1 fruit fly cellular context compared by ENCODE assay signal in genomic region chr3L:15305036-15305613, dm6.
TF ChIP-seq lines count a peak whose summit lies in the region.

No protein-coding gene starts in this region.

TF ChIP-seq in whole organism, embryonic, 481 proteins besides CTCF, POLR2A, EP300 and RAD21 (continued from another document and continues in another):
- no peak for TF ChIP-seq CG12299 (tag; optimal IDR thresholded peaks at IDR 0.05; lab: Kevin White, UChicago)
- TF ChIP-seq GATAe (GFP tag; conservative IDR thresholded peaks at IDR 0.05; lab: Robert Waterston, UW): peak; percentile 31
- no peak for TF ChIP-seq Ssrp (tag; optimal IDR thresholded peaks at IDR 0.05; lab: Kevin White, UChicago)
- peak; percentile 12 for TF ChIP-seq sd (tag; optimal IDR thresholded peaks at IDR 0.05; lab: Kevin White, UChicago)
- peak; percentile 40; the same call in 1 of the 2 replicates for TF ChIP-seq crol (GFP tag; IDR thresholded peaks at IDR 0.05; lab: Robert Waterston, UW)
- no peak for TF ChIP-seq otp (GFP tag; IDR thresholded peaks at IDR 0.05; lab: Robert Waterston, UW)
- no peak for TF ChIP-seq CG4404 (GFP tag; IDR thresholded peaks at IDR 0.05; lab: Robert Waterston, UW)
- no peak for TF ChIP-seq D (optimal IDR thresholded peaks at IDR 0.05; lab: Kevin White, UChicago)
- TF ChIP-seq D (GFP tag; optimal IDR thresholded peaks at IDR 0.05; lab: Kevin White, UChicago): no peak
- TF ChIP-seq HLHmδ (GFP tag; optimal IDR thresholded peaks at IDR 0.05; lab: Kevin White, UChicago): no peak
- no peak for TF ChIP-seq CG6175 (GFP tag; IDR thresholded peaks at IDR 0.05; lab: Robert Waterston, UW)
- TF ChIP-seq CG18764 (GFP tag; optimal IDR thresholded peaks at IDR 0.05; lab: Kevin White, UChicago): no peak
- TF ChIP-seq ato (GFP tag; IDR thresholded peaks at IDR 0.05; lab: Robert Waterston, UW; ENCODE audit: partially characterized antibody): no peak
- no peak for TF ChIP-seq CG7987 (GFP tag; optimal IDR thresholded peaks at IDR 0.05; lab: Kevin White, UChicago)
- no peak for TF ChIP-seq Fer1 (GFP tag; optimal IDR thresholded peaks at IDR 0.05; lab: Kevin White, UChicago)
- no peak for TF ChIP-seq MESR4 (GFP tag; optimal IDR thresholded peaks at IDR 0.05; lab: Kevin White, UChicago)
- TF ChIP-seq mld (GFP tag; IDR thresholded peaks at IDR 0.05; lab: Robert Waterston, UW; ENCODE audit: partially characterized antibody): no peak
- TF ChIP-seq CG11504 (tag; optimal IDR thresholded peaks at IDR 0.05; lab: Kevin White, UChicago): peak; percentile 31
- TF ChIP-seq CG10267 (tag; optimal IDR thresholded peaks at IDR 0.05; lab: Kevin White, UChicago): peak; percentile 11
- TF ChIP-seq CHES-1-like (GFP tag; optimal IDR thresholded peaks at IDR 0.05; lab: Kevin White, UChicago): no peak
- TF ChIP-seq ssp (GFP tag; IDR thresholded peaks at IDR 0.05; lab: Robert Waterston, UW): no peak
- no peak for TF ChIP-seq CG4707 (GFP tag; optimal IDR thresholded peaks at IDR 0.05; lab: Kevin White, UChicago)
- no peak for TF ChIP-seq Bdp1 (GFP tag; optimal IDR thresholded peaks at IDR 0.05; lab: Kevin White, UChicago)
- TF ChIP-seq D19B (GFP tag; optimal IDR thresholded peaks at IDR 0.05; lab: Kevin White, UChicago): no peak
- 0 out of 3 replicates have a peak, but pooled peaks have one; percentile 19 for TF ChIP-seq CG2199 (GFP tag; IDR thresholded peaks at IDR 0.05; lab: Robert Waterston, UW)
- TF ChIP-seq CG4730 (GFP tag; IDR thresholded peaks at IDR 0.05; lab: Robert Waterston, UW): no peak
- peak; percentile 42 for TF ChIP-seq CG9727 (GFP tag; optimal IDR thresholded peaks at IDR 0.05; lab: Kevin White, UChicago)
- no peak for TF ChIP-seq slp2 (GFP tag; optimal IDR thresholded peaks at IDR 0.05; lab: Kevin White, UChicago)
- no peak for TF ChIP-seq hb (GFP tag; IDR thresholded peaks at IDR 0.05; lab: Robert Waterston, UW; ENCODE audit: partially characterized antibody)
- TF ChIP-seq bcd (GFP tag; optimal IDR thresholded peaks at IDR 0.05; lab: Kevin White, UChicago): no peak
- peak; percentile 48 for TF ChIP-seq slbo (GFP tag; IDR thresholded peaks at IDR 0.05; lab: Robert Waterston, UW)
- no peak for TF ChIP-seq pum (GFP tag; optimal IDR thresholded peaks at IDR 0.05; lab: Kevin White, UChicago)
- no peak for TF ChIP-seq unc-4 (GFP tag; IDR thresholded peaks at IDR 0.05; lab: Robert Waterston, UW; ENCODE audit: partially characterized antibody)
- TF ChIP-seq CG7372 (GFP tag; IDR thresholded peaks at IDR 0.05; lab: Robert Waterston, UW): no peak
- TF ChIP-seq Sin3A (optimal IDR thresholded peaks at IDR 0.05; lab: Kevin White, UChicago): no peak
- no peak for TF ChIP-seq CG10654 (GFP tag; optimal IDR thresholded peaks at IDR 0.05; lab: Kevin White, UChicago)
- TF ChIP-seq CG11093 (GFP tag; IDR thresholded peaks at IDR 0.05; lab: Robert Waterston, UW): no peak
- peak; percentile 54; the same call in 1 of the 3 replicates for TF ChIP-seq CG17361 (GFP tag; IDR thresholded peaks at IDR 0.05; lab: Robert Waterston, UW)
- TF ChIP-seq Oaz (GFP tag; IDR thresholded peaks at IDR 0.05; lab: Robert Waterston, UW): no peak
- TF ChIP-seq CG12104 (GFP tag; optimal IDR thresholded peaks at IDR 0.05; lab: Kevin White, UChicago): no peak
- no peak for TF ChIP-seq CG6254 (GFP tag; optimal IDR thresholded peaks at IDR 0.05; lab: Kevin White, UChicago)
- TF ChIP-seq CG30403 (GFP tag; optimal IDR thresholded peaks at IDR 0.05; lab: Kevin White, UChicago): peak; percentile 16
- TF ChIP-seq CG34224 (GFP tag; IDR thresholded peaks at IDR 0.05; lab: Robert Waterston, UW; ENCODE audit: partially characterized antibody): no peak
- TF ChIP-seq Rfx (GFP tag; IDR thresholded peaks at IDR 0.05; lab: Robert Waterston, UW): 0 out of 2 replicates have a peak, but pooled peaks have one; percentile 4
- no peak for TF ChIP-seq bigmax (GFP tag; optimal IDR thresholded peaks at IDR 0.05; lab: Kevin White, UChicago)
- no peak for TF ChIP-seq Jarid2 (GFP tag; optimal IDR thresholded peaks at IDR 0.05; lab: Kevin White, UChicago)
- TF ChIP-seq her (GFP tag; optimal IDR thresholded peaks at IDR 0.05; lab: Kevin White, UChicago): no peak
- peak; percentile 12; the same call in 1 of the 2 replicates for TF ChIP-seq sisA (GFP tag; IDR thresholded peaks at IDR 0.05; lab: Robert Waterston, UW)
- no peak for TF ChIP-seq CG17385 (GFP tag; optimal IDR thresholded peaks at IDR 0.05; lab: Kevin White, UChicago)
- TF ChIP-seq Gug (GFP tag; IDR thresholded peaks at IDR 0.05; lab: Robert Waterston, UW): no peak
- TF ChIP-seq MBD-R2 (GFP tag; IDR thresholded peaks at IDR 0.05; lab: Robert Waterston, UW): no peak
- no peak for TF ChIP-seq H15 (GFP tag; IDR thresholded peaks at IDR 0.05; lab: Robert Waterston, UW)
- TF ChIP-seq NFAT (GFP tag; IDR thresholded peaks at IDR 0.05; lab: Robert Waterston, UW): 0 out of 2 replicates have a peak, but pooled peaks have one; percentile 17
- TF ChIP-seq jing (GFP tag; optimal IDR thresholded peaks at IDR 0.05; lab: Kevin White, UChicago): no peak
- no peak for TF ChIP-seq nerfin-1 (tag; optimal IDR thresholded peaks at IDR 0.05; lab: Kevin White, UChicago)
- no peak for TF ChIP-seq ttk (GFP tag; IDR thresholded peaks at IDR 0.05; lab: Robert Waterston, UW)
- TF ChIP-seq CG1024 (GFP tag; IDR thresholded peaks at IDR 0.05; lab: Robert Waterston, UW): no peak
- no peak for TF ChIP-seq CG13123 (GFP tag; optimal IDR thresholded peaks at IDR 0.05; lab: Kevin White, UChicago)
- no peak for TF ChIP-seq kah (GFP tag; optimal IDR thresholded peaks at IDR 0.05; lab: Kevin White, UChicago)
- TF ChIP-seq CG15479 (GFP tag; optimal IDR thresholded peaks at IDR 0.05; lab: Kevin White, UChicago): no peak
- TF ChIP-seq en (GFP tag; optimal IDR thresholded peaks at IDR 0.05; lab: Kevin White, UChicago): no peak
- TF ChIP-seq CG7786 (GFP tag; optimal IDR thresholded peaks at IDR 0.05; lab: Kevin White, UChicago): no peak
- no peak for TF ChIP-seq scrt (GFP tag; optimal IDR thresholded peaks at IDR 0.05; lab: Kevin White, UChicago)
- TF ChIP-seq ranshi (GFP tag; IDR thresholded peaks at IDR 0.05; lab: Robert Waterston, UW): no peak
- no peak for TF ChIP-seq fd3F (GFP tag; optimal IDR thresholded peaks at IDR 0.05; lab: Kevin White, UChicago)
- TF ChIP-seq CoRest (tag; optimal IDR thresholded peaks at IDR 0.05; lab: Kevin White, UChicago): no peak
- no peak for TF ChIP-seq Elba2 (GFP tag; optimal IDR thresholded peaks at IDR 0.05; lab: Kevin White, UChicago)
- no peak for TF ChIP-seq zen2 (GFP tag; IDR thresholded peaks at IDR 0.05; lab: Robert Waterston, UW; ENCODE audit: partially characterized antibody)
- TF ChIP-seq schlank (tag; optimal IDR thresholded peaks at IDR 0.05; lab: Kevin White, UChicago): no peak
- no peak for TF ChIP-seq CG11560 (tag; IDR thresholded peaks at IDR 0.05; lab: Robert Waterston, UW)
- no peak for TF ChIP-seq ab (GFP tag; optimal IDR thresholded peaks at IDR 0.05; lab: Kevin White, UChicago)
- no peak for TF ChIP-seq pfk (GFP tag; optimal IDR thresholded peaks at IDR 0.05; lab: Kevin White, UChicago)
- no peak for TF ChIP-seq CG4820 (GFP tag; optimal IDR thresholded peaks at IDR 0.05; lab: Kevin White, UChicago)
- no peak for TF ChIP-seq ewg (GFP tag; optimal IDR thresholded peaks at IDR 0.05; lab: Kevin White, UChicago)
- no peak for TF ChIP-seq CG18011 (GFP tag; optimal IDR thresholded peaks at IDR 0.05; lab: Kevin White, UChicago)
- no peak for TF ChIP-seq cato (GFP tag; optimal IDR thresholded peaks at IDR 0.05; lab: Kevin White, UChicago; ENCODE audit: borderline replicate concordance)
- peak; percentile 37 for TF ChIP-seq CG10979 (tag; optimal IDR thresholded peaks at IDR 0.05; lab: Kevin White, UChicago)
- no peak for TF ChIP-seq CG13424 (tag; optimal IDR thresholded peaks at IDR 0.05; lab: Kevin White, UChicago)
- no peak for TF ChIP-seq CG7745 (tag; optimal IDR thresholded peaks at IDR 0.05; lab: Kevin White, UChicago)
- no peak for TF ChIP-seq CG34376 (GFP tag; optimal IDR thresholded peaks at IDR 0.05; lab: Kevin White, UChicago)
- TF ChIP-seq H2.0 (GFP tag; IDR thresholded peaks at IDR 0.05; lab: Robert Waterston, UW): no peak
- TF ChIP-seq Dbx (GFP tag; IDR thresholded peaks at IDR 0.05; lab: Robert Waterston, UW): no peak
- TF ChIP-seq CG5245 (GFP tag; optimal IDR thresholded peaks at IDR 0.05; lab: Kevin White, UChicago): no peak
- TF ChIP-seq tgo (GFP tag; IDR thresholded peaks at IDR 0.05; lab: Robert Waterston, UW): no peak
- no peak for TF ChIP-seq CG6683 (GFP tag; optimal IDR thresholded peaks at IDR 0.05; lab: Kevin White, UChicago)
- no peak for TF ChIP-seq dysf (GFP tag; IDR thresholded peaks at IDR 0.05; lab: Robert Waterston, UW)
- TF ChIP-seq ci (GFP tag; IDR thresholded peaks at IDR 0.05; lab: Robert Waterston, UW): no peak
- TF ChIP-seq Lpt (GFP tag; optimal IDR thresholded peaks at IDR 0.05; lab: Kevin White, UChicago): no peak
- TF ChIP-seq CG1792 (GFP tag; optimal IDR thresholded peaks at IDR 0.05; lab: Kevin White, UChicago): no peak
- no peak for TF ChIP-seq CG2116 (GFP tag; optimal IDR thresholded peaks at IDR 0.05; lab: Kevin White, UChicago)
- TF ChIP-seq CG3407 (GFP tag; optimal IDR thresholded peaks at IDR 0.05; lab: Kevin White, UChicago): no peak
- TF ChIP-seq Side (GFP tag; optimal IDR thresholded peaks at IDR 0.05; lab: Kevin White, UChicago): no peak
- TF ChIP-seq Eip74EF (GFP tag; optimal IDR thresholded peaks at IDR 0.05; lab: Kevin White, UChicago): no peak
- TF ChIP-seq CG12219 (GFP tag; optimal IDR thresholded peaks at IDR 0.05; lab: Kevin White, UChicago): no peak
- no peak for TF ChIP-seq CG4328 (GFP tag; optimal IDR thresholded peaks at IDR 0.05; lab: Kevin White, UChicago)
- TF ChIP-seq CG15601 (tag; optimal IDR thresholded peaks at IDR 0.05; lab: Kevin White, UChicago): no peak
- no peak for TF ChIP-seq psq (GFP tag; optimal IDR thresholded peaks at IDR 0.05; lab: Kevin White, UChicago)
- TF ChIP-seq Blimp-1 (GFP tag; optimal IDR thresholded peaks at IDR 0.05; lab: Kevin White, UChicago): no peak
- no peak for TF ChIP-seq CG16815 (GFP tag; optimal IDR thresholded peaks at IDR 0.05; lab: Kevin White, UChicago)
- no peak for TF ChIP-seq CG10321 (GFP tag; IDR thresholded peaks at IDR 0.05; lab: Robert Waterston, UW)
- no peak for TF ChIP-seq inv (GFP tag; IDR thresholded peaks at IDR 0.05; lab: Robert Waterston, UW; ENCODE audit: partially characterized antibody)
- no peak for TF ChIP-seq Atf-2 (GFP tag; optimal IDR thresholded peaks at IDR 0.05; lab: Kevin White, UChicago)
- 0 out of 3 replicates have a peak, but pooled peaks have one; percentile 12 for TF ChIP-seq CG11456 (GFP tag; IDR thresholded peaks at IDR 0.05; lab: Robert Waterston, UW)
- TF ChIP-seq Hsf (GFP tag; optimal IDR thresholded peaks at IDR 0.05; lab: Kevin White, UChicago): no peak
- TF ChIP-seq Meics (GFP tag; optimal IDR thresholded peaks at IDR 0.05; lab: Kevin White, UChicago): no peak
- no peak for TF ChIP-seq CG3726 (GFP tag; IDR thresholded peaks at IDR 0.05; lab: Robert Waterston, UW)
- TF ChIP-seq CG13775 (GFP tag; optimal IDR thresholded peaks at IDR 0.05; lab: Kevin White, UChicago): no peak
- no peak for TF ChIP-seq CG14710 (tag; optimal IDR thresholded peaks at IDR 0.05; lab: Kevin White, UChicago)
- TF ChIP-seq run (tag; optimal IDR thresholded peaks at IDR 0.05; lab: Kevin White, UChicago): no peak
- no peak for TF ChIP-seq pb (GFP tag; optimal IDR thresholded peaks at IDR 0.05; lab: Kevin White, UChicago)
- TF ChIP-seq HmgD (GFP tag; optimal IDR thresholded peaks at IDR 0.05; lab: Kevin White, UChicago): no peak
- no peak for TF ChIP-seq Trl (optimal IDR thresholded peaks at IDR 0.05; lab: Kevin White, UChicago)
- no peak for TF ChIP-seq Trl (GFP tag; optimal IDR thresholded peaks at IDR 0.05; lab: Kevin White, UChicago)
- no peak for TF ChIP-seq CG8388 (GFP tag; optimal IDR thresholded peaks at IDR 0.05; lab: Kevin White, UChicago)
- no peak for TF ChIP-seq Hmr (GFP tag; optimal IDR thresholded peaks at IDR 0.05; lab: Kevin White, UChicago)
- peak; percentile 49; the same call in 1 of the 3 replicates for TF ChIP-seq so (GFP tag; IDR thresholded peaks at IDR 0.05; lab: Robert Waterston, UW)
- TF ChIP-seq twi (tag; optimal IDR thresholded peaks at IDR 0.05; lab: Kevin White, UChicago): no peak
- TF ChIP-seq D19A (tag; optimal IDR thresholded peaks at IDR 0.05; lab: Kevin White, UChicago): no peak
- no peak for TF ChIP-seq CG15696 (tag; optimal IDR thresholded peaks at IDR 0.05; lab: Kevin White, UChicago)
- TF ChIP-seq trh (GFP tag; optimal IDR thresholded peaks at IDR 0.05; lab: Kevin White, UChicago): no peak
- TF ChIP-seq row (GFP tag; IDR thresholded peaks at IDR 0.05; lab: Robert Waterston, UW): peak; percentile 21; the same call in 1 of the 3 replicates
- no peak for TF ChIP-seq CG10366 (GFP tag; IDR thresholded peaks at IDR 0.05; lab: Robert Waterston, UW)
- no peak for TF ChIP-seq NC2α (GFP tag; optimal IDR thresholded peaks at IDR 0.05; lab: Kevin White, UChicago)
- TF ChIP-seq ind (GFP tag; optimal IDR thresholded peaks at IDR 0.05; lab: Kevin White, UChicago): no peak
- no peak for TF ChIP-seq tx (GFP tag; optimal IDR thresholded peaks at IDR 0.05; lab: Kevin White, UChicago)
- no peak for TF ChIP-seq Opbp (GFP tag; IDR thresholded peaks at IDR 0.05; lab: Robert Waterston, UW; ENCODE audit: partially characterized antibody)
- no peak for TF ChIP-seq Rx (GFP tag; IDR thresholded peaks at IDR 0.05; lab: Robert Waterston, UW)
- TF ChIP-seq knrl (GFP tag; IDR thresholded peaks at IDR 0.05; lab: Robert Waterston, UW; ENCODE audit: partially characterized antibody): no peak
- TF ChIP-seq fd102C (GFP tag; optimal IDR thresholded peaks at IDR 0.05; lab: Kevin White, UChicago): no peak
- no peak for TF ChIP-seq Optix (GFP tag; IDR thresholded peaks at IDR 0.05; lab: Robert Waterston, UW)
- no peak for TF ChIP-seq hkb (optimal IDR thresholded peaks at IDR 0.05; lab: Kevin White, UChicago)
- TF ChIP-seq hkb (GFP tag; IDR thresholded peaks at IDR 0.05; lab: Robert Waterston, UW): no peak
- TF ChIP-seq CG3163 (GFP tag; optimal IDR thresholded peaks at IDR 0.05; lab: Kevin White, UChicago): no peak
- no peak for TF ChIP-seq CG10543 (GFP tag; optimal IDR thresholded peaks at IDR 0.05; lab: Kevin White, UChicago)
- no peak for TF ChIP-seq Nf-YB (GFP tag; optimal IDR thresholded peaks at IDR 0.05; lab: Kevin White, UChicago)
- no peak for TF ChIP-seq gcm2 (GFP tag; optimal IDR thresholded peaks at IDR 0.05; lab: Kevin White, UChicago)
- no peak for TF ChIP-seq usp (GFP tag; optimal IDR thresholded peaks at IDR 0.05; lab: Kevin White, UChicago)
- TF ChIP-seq CG7839 (tag; optimal IDR thresholded peaks at IDR 0.05; lab: Kevin White, UChicago): peak; percentile 9
